Fruit fly (Drosophila melanogaster) whole organism, embryonic: Measurements from ENCODE around the gene vas.

Experiments
- ATbp ChIP-seq: fragments of 200-800 bp; sonication (Bioruptor generic); optimal IDR thresholded peaks from 2 replicates; lab custom pipeline; 2017; ENCODE audit warnings: missing biosample characterization, mild to moderate bottlenecking, missing genetic modification characterization, missing genetic modification reagents
- Atf3 ChIP-seq: fragments of 200-800 bp; sonication (Bioruptor generic); optimal IDR thresholded peaks from 3 replicates; lab custom pipeline; 2016; ENCODE audit warnings: missing biosample characterization, missing genetic modification characterization
- BEAF-32 ChIP-seq: fragments of 200-800 bp; sonication (Bioruptor generic); optimal IDR thresholded peaks from 3 replicates; lab custom pipeline; 2017; ENCODE audit warnings: missing biosample characterization, missing genetic modification characterization, mild to moderate bottlenecking, moderate library complexity, missing genetic modification reagents
- CG1024 ChIP-seq: fragments of 200-800 bp; sonication (Bioruptor generic); IDR thresholded peaks from 2 replicates; pipeline ENCODE4 v1.3.6; 2022; ENCODE audit warnings: missing biosample characterization, missing genetic modification characterization
- CG13424 ChIP-seq: fragments of 200-800 bp; sonication (Bioruptor generic); optimal IDR thresholded peaks from 2 replicates; lab custom pipeline; 2019; ENCODE audit warnings: missing biosample characterization, mild to moderate bottlenecking, missing genetic modification characterization, moderate library complexity
- CG15011 ChIP-seq: fragments of 200-800 bp; sonication (Bioruptor generic); optimal IDR thresholded peaks from 3 replicates; lab custom pipeline; 2018; ENCODE audit warnings: missing biosample characterization, mild to moderate bottlenecking, missing genetic modification characterization
- CG15269 ChIP-seq: fragments of 200-800 bp; sonication (Bioruptor generic); optimal IDR thresholded peaks from 2 replicates; lab custom pipeline; 2018; ENCODE audit warnings: missing biosample characterization, mild to moderate bottlenecking, missing genetic modification characterization, moderate library complexity
- CG16779 ChIP-seq: fragments of 200-800 bp; sonication (Bioruptor generic); IDR thresholded peaks from 2 replicates; pipeline ENCODE4 v1.3.6; 2022; ENCODE audit warnings: missing biosample characterization, missing genetic modification characterization
- CG16863 ChIP-seq: fragments of 200-800 bp; sonication (Bioruptor generic); optimal IDR thresholded peaks from 3 replicates; lab custom pipeline; 2016; ENCODE audit warnings: missing biosample characterization, missing genetic modification characterization
- CG17361 ChIP-seq: fragments of 200-800 bp; sonication (Bioruptor generic); IDR thresholded peaks from 3 replicates; pipeline ENCODE4 v1.3.6; 2022; ENCODE audit warnings: missing biosample characterization, missing genetic modification characterization
- CG17802 ChIP-seq: fragments of 200-800 bp; sonication (Bioruptor generic); optimal IDR thresholded peaks from 2 replicates; lab custom pipeline; 2018; ENCODE audit warnings: missing biosample characterization, mild to moderate bottlenecking, missing genetic modification characterization, moderate library complexity
- CG1832 ChIP-seq: fragments of 200-800 bp; sonication (Bioruptor generic); optimal IDR thresholded peaks from 2 replicates; lab custom pipeline; 2017; ENCODE audit warnings: missing biosample characterization, mild to moderate bottlenecking, missing genetic modification characterization, inconsistent platforms
- CG18764 ChIP-seq: fragments of 200-800 bp; sonication (Bioruptor generic); optimal IDR thresholded peaks from 3 replicates; lab custom pipeline; 2016; ENCODE audit warnings: missing biosample characterization, missing genetic modification characterization
- CG2129 ChIP-seq: fragments of 200-800 bp; sonication (Bioruptor generic); IDR thresholded peaks from 2 replicates; pipeline ENCODE4 v1.3.6; 2022; ENCODE audit warnings: missing biosample characterization, missing genetic modification characterization; ENCODE audit not compliant: partially characterized antibody
- CG30020 ChIP-seq: fragments of 200-800 bp; optimal IDR thresholded peaks from 2 replicates; lab custom pipeline; 2019; ENCODE audit warnings: missing biosample characterization, mild to moderate bottlenecking, missing genetic modification characterization, moderate library complexity
- CG5180 ChIP-seq: fragments of 200-800 bp; sonication (Bioruptor generic); optimal IDR thresholded peaks from 3 replicates; lab custom pipeline; 2017; ENCODE audit warnings: missing biosample characterization, missing genetic modification characterization, mild to moderate bottlenecking, moderate library complexity, missing genetic modification reagents
- CG5953 ChIP-seq: fragments of 200-800 bp; sonication (Bioruptor generic); IDR thresholded peaks from 2 replicates; pipeline ENCODE4 v1.3.6; 2022; ENCODE audit warnings: missing biosample characterization, missing genetic modification characterization
- CG6813 ChIP-seq: fragments of 200-800 bp; sonication (Bioruptor generic); optimal IDR thresholded peaks from 2 replicates; lab custom pipeline; 2017; ENCODE audit warnings: missing biosample characterization, missing genetic modification characterization, mild to moderate bottlenecking, moderate library complexity, missing genetic modification reagents
- CG8359 ChIP-seq: fragments of 200-800 bp; sonication (Bioruptor generic); optimal IDR thresholded peaks from 2 replicates; lab custom pipeline; 2017; ENCODE audit warnings: missing biosample characterization, mild to moderate bottlenecking, missing genetic modification characterization, borderline replicate concordance
- CHES-1-like ChIP-seq: fragments of 200-800 bp; sonication (Bioruptor generic); optimal IDR thresholded peaks from 2 replicates; lab custom pipeline; 2016; ENCODE audit warnings: missing biosample characterization, missing genetic modification characterization
- Doc2 ChIP-seq: fragments of 200-800 bp; sonication (Bioruptor generic); IDR thresholded peaks from 2 replicates; pipeline ENCODE4 v1.3.6; 2022; ENCODE audit warnings: missing biosample characterization, missing genetic modification characterization
- HmgD ChIP-seq: fragments of 200-800 bp; sonication (Bioruptor generic); optimal IDR thresholded peaks from 3 replicates; lab custom pipeline; 2016; ENCODE audit warnings: missing biosample characterization, missing genetic modification characterization
- Hr78 ChIP-seq, 2 experiments: fragments of 200-800 bp in 1 of 2; fragments of >200 bp in 1 of 2; sonication (Bioruptor generic) in 1 of 2; optimal IDR thresholded peaks; 2 replicates each; lab custom pipeline; 2017 to 2019; ENCODE audit warnings: missing biosample characterization in 2 of 2, missing genetic modification characterization in 2 of 2, mild to moderate bottlenecking in 1 of 2, moderate library complexity in 1 of 2
- NfI ChIP-seq: fragments of 200-800 bp; sonication (Bioruptor generic); optimal IDR thresholded peaks from 3 replicates; lab custom pipeline; 2018; ENCODE audit warnings: missing biosample characterization, mild to moderate bottlenecking, missing genetic modification characterization, moderate library complexity
- Oli ChIP-seq: fragments of 200-800 bp; sonication (Bioruptor generic); optimal IDR thresholded peaks from 2 replicates; lab custom pipeline; 2018; ENCODE audit warnings: missing biosample characterization, mild to moderate bottlenecking, missing genetic modification characterization, moderate library complexity
- PHDP ChIP-seq: fragments of 200-800 bp; sonication (Bioruptor generic); optimal IDR thresholded peaks from 3 replicates; lab custom pipeline; 2018; ENCODE audit warnings: missing biosample characterization, mild to moderate bottlenecking, missing genetic modification characterization, moderate library complexity
- Sox102F ChIP-seq: fragments of 200-800 bp; sonication (Bioruptor generic); optimal IDR thresholded peaks from 2 replicates; lab custom pipeline; 2018; ENCODE audit warnings: missing biosample characterization, mild to moderate bottlenecking, missing genetic modification characterization, moderate library complexity
- Ssrp ChIP-seq: fragments of 200-800 bp; sonication (Bioruptor generic); optimal IDR thresholded peaks from 2 replicates; lab custom pipeline; 2018; ENCODE audit warnings: missing biosample characterization, mild to moderate bottlenecking, missing genetic modification characterization, moderate library complexity
- Taf1 ChIP-seq: fragments of 200-800 bp; sonication (Bioruptor generic); IDR thresholded peaks from 2 replicates; pipeline ENCODE4 v1.3.6; 2022; ENCODE audit warnings: missing biosample characterization, missing genetic modification characterization
- ara ChIP-seq: fragments of 200-800 bp; sonication (Bioruptor generic); IDR thresholded peaks from 2 replicates; pipeline ENCODE4 v1.3.6; 2022; ENCODE audit warnings: missing biosample characterization, missing genetic modification characterization
- caup ChIP-seq: fragments of 200-800 bp; sonication (Bioruptor generic); optimal IDR thresholded peaks from 3 replicates; lab custom pipeline; 2017; ENCODE audit warnings: missing biosample characterization, mild to moderate bottlenecking, missing genetic modification characterization, moderate library complexity; ENCODE audit not compliant: severe bottlenecking
- croc ChIP-seq: fragments of 200-800 bp; sonication (Bioruptor generic); conservative IDR thresholded peaks from 3 replicates; pipeline ENCODE4 v1.3.6; 2022; ENCODE audit warnings: missing biosample characterization, missing genetic modification characterization
- disco-r ChIP-seq: fragments of 200-800 bp; sonication (Bioruptor generic); optimal IDR thresholded peaks from 2 replicates; lab custom pipeline; 2016; ENCODE audit warnings: missing biosample characterization, missing genetic modification characterization
- gt ChIP-seq: fragments of 200-800 bp; sonication (Bioruptor generic); IDR thresholded peaks from 2 replicates; pipeline ENCODE4 v1.3.6; 2022; ENCODE audit warnings: missing biosample characterization, missing genetic modification characterization
- jigr1 ChIP-seq: fragments of 200-800 bp; sonication (Bioruptor generic); IDR thresholded peaks from 3 replicates; pipeline ENCODE4 v1.3.6; 2022; ENCODE audit warnings: missing biosample characterization, missing genetic modification characterization
- kay ChIP-seq: fragments of 200-800 bp; sonication (Bioruptor generic); optimal IDR thresholded peaks from 2 replicates; lab custom pipeline; 2016; ENCODE audit warnings: missing biosample characterization, missing genetic modification characterization
- luna ChIP-seq: fragments of 200-800 bp; sonication (Bioruptor generic); optimal IDR thresholded peaks from 2 replicates; lab custom pipeline; 2016; ENCODE audit warnings: missing biosample characterization, missing genetic modification characterization
- mam ChIP-seq: fragments of 200-800 bp; sonication (Bioruptor generic); optimal IDR thresholded peaks from 3 replicates; lab custom pipeline; 2016; ENCODE audit warnings: missing biosample characterization, missing genetic modification characterization
- nerfin-2 ChIP-seq: fragments of 200-800 bp; sonication (Bioruptor generic); IDR thresholded peaks from 2 replicates; pipeline ENCODE4 v1.3.6; 2022; ENCODE audit warnings: missing biosample characterization, missing genetic modification characterization; ENCODE audit not compliant: partially characterized antibody
- onecut ChIP-seq: fragments of 200-800 bp; sonication (Bioruptor generic); IDR thresholded peaks from 2 replicates; pipeline ENCODE4 v1.3.6; 2022; ENCODE audit warnings: missing biosample characterization, missing genetic modification characterization
- pita ChIP-seq: fragments of 200-800 bp; sonication (Bioruptor generic); optimal IDR thresholded peaks from 2 replicates; lab custom pipeline; 2017; ENCODE audit warnings: missing biosample characterization, mild to moderate bottlenecking, missing genetic modification characterization
- repo ChIP-seq: fragments of 200-800 bp; sonication (Bioruptor generic); optimal IDR thresholded peaks from 2 replicates; lab custom pipeline; 2016; ENCODE audit warnings: missing biosample characterization, missing genetic modification characterization
- sd ChIP-seq: fragments of 200-800 bp; sonication (Bioruptor generic); optimal IDR thresholded peaks from 3 replicates; lab custom pipeline; 2018; ENCODE audit warnings: missing biosample characterization, mild to moderate bottlenecking, missing genetic modification characterization, moderate library complexity
- sens ChIP-seq: fragments of 200-800 bp; sonication (Bioruptor generic); peaks from one replicate; lab custom pipeline; 2016; ENCODE audit warnings: missing biosample characterization, missing genetic modification characterization
- ssp ChIP-seq: fragments of 200-800 bp; sonication (Bioruptor generic); IDR thresholded peaks from 2 replicates; pipeline ENCODE4 v1.3.6; 2022; ENCODE audit warnings: missing biosample characterization, missing genetic modification characterization
- tup ChIP-seq: fragments of 200-800 bp; sonication (Bioruptor generic); optimal IDR thresholded peaks from 2 replicates; lab custom pipeline; 2016; ENCODE audit warnings: missing biosample characterization, mild to moderate bottlenecking, missing genetic modification characterization, moderate library complexity
- usp ChIP-seq: fragments of >200 bp; optimal IDR thresholded peaks from 2 replicates; lab custom pipeline; 2017; ENCODE audit warnings: missing biosample characterization, missing genetic modification characterization
- vnd ChIP-seq: fragments of 200-800 bp; sonication (Bioruptor generic); IDR thresholded peaks from 3 replicates; pipeline ENCODE4 v1.3.6; 2022; ENCODE audit warnings: missing biosample characterization, missing genetic modification characterization; ENCODE audit not compliant: partially characterized antibody

Gene vas

dm6 chr2L:15057225-15058117, 4.0 kb upstream of the vas start, which contains the start of gene ck (continued):
- TF ChIP-seq pita (GFP tag; lab: Kevin White, UChicago) (no peak), CG1024 (no peak), tup (GFP tag; lab: Kevin White, UChicago) (no peak), vnd (GFP tag; lab: Robert Waterston, UW) (peak; percentile 54; the same call in 2 of the 3 replicates), CG16779 (GFP tag; lab: Robert Waterston, UW) (no peak), ATbp (no peak), nerfin-2 (GFP tag; lab: Robert Waterston, UW) (peak; percentile 89), Atf3 (GFP tag; lab: Kevin White, UChicago) (no peak), Ssrp (tag; lab: Kevin White, UChicago) (no peak), kay (GFP tag; lab: Kevin White, UChicago) (no peak), caup (GFP tag; lab: Kevin White, UChicago) (no peak), CG6813 (GFP tag; lab: Kevin White, UChicago) (no peak), ssp (GFP tag; lab: Robert Waterston, UW) (no peak), usp (GFP tag; lab: Kevin White, UChicago) (no peak), CG15011 (no peak), luna (GFP tag; lab: Kevin White, UChicago) (no peak), CG8359 (GFP tag; lab: Kevin White, UChicago) (no peak), Oli (no peak), gt (no peak), sens (no peak), croc (GFP tag; lab: Robert Waterston, UW) (no peak), mam (GFP tag; lab: Kevin White, UChicago) (no peak), CG17361 (GFP tag; lab: Robert Waterston, UW) (no peak), HmgD (GFP tag; lab: Kevin White, UChicago) (no peak), CG1832 (no peak), CG2129 (0 out of 2 replicates have a peak, but pooled peaks have one; percentile 20), NfI (GFP tag; lab: Kevin White, UChicago) (no peak), ara (no peak), CG30020 (tag; lab: Kevin White, UChicago) (peak; percentile 22), sd (tag; lab: Kevin White, UChicago) (peak; percentile 44), repo (GFP tag; lab: Kevin White, UChicago) (no peak), CG16863 (no peak), PHDP (tag; lab: Kevin White, UChicago) (no peak), CG17802 (tag; lab: Kevin White, UChicago) (no peak), Hr78 (GFP tag; optimal IDR thresholded peaks at IDR 0.05; lab: Kevin White, UChicago) (no peak), Doc2 (no peak), CG5180 (GFP tag; lab: Kevin White, UChicago) (no peak), CG13424 (no peak), jigr1 (no peak), onecut (GFP tag; lab: Robert Waterston, UW) (no peak), disco-r (GFP tag; lab: Kevin White, UChicago) (no peak), BEAF-32 (GFP tag; lab: Kevin White, UChicago) (peak; percentile 73), CG15269 (tag; lab: Kevin White, UChicago) (no peak), Sox102F (GFP tag; lab: Kevin White, UChicago) (no peak), Taf1 (GFP tag; lab: Robert Waterston, UW) (no peak), CG5953 (GFP tag; lab: Robert Waterston, UW) (no peak), CHES-1-like (GFP tag; lab: Kevin White, UChicago) (no peak), CG18764 (GFP tag; lab: Kevin White, UChicago) (no peak)
